Worm (Caenorhabditis elegans) whole organism, late embryonic: Measurements from ENCODE around the gene F17C8.3.

ENCODE experiments used
- C38D4.7 ChIP-seq: fragments of 200-800 bp; sonication (Bioruptor generic); optimal IDR thresholded peaks from 2 replicates; lab custom pipeline; 2018; ENCODE audit warnings: mild to moderate bottlenecking, missing genetic modification characterization, moderate library complexity, missing compliant biosample characterization
- K02D7.2 ChIP-seq: sonication (generic microtip); optimal IDR thresholded peaks from 2 replicates; lab custom pipeline; 2017; ENCODE audit warnings: mild to moderate bottlenecking, missing genetic modification characterization, missing compliant biosample characterization
- T23F11.4 ChIP-seq: fragments of 200-800 bp; sonication (Bioruptor generic); optimal IDR thresholded peaks from 2 replicates; lab custom pipeline; 2018; ENCODE audit warnings: mild to moderate bottlenecking, missing genetic modification characterization, missing compliant biosample characterization
- Y22D7AL.16 ChIP-seq: sonication (generic microtip); optimal IDR thresholded peaks from 2 replicates; lab custom pipeline; 2016; ENCODE audit warnings: missing genetic modification characterization, missing compliant biosample characterization
- ahr-1 ChIP-seq: sonication (generic microtip); optimal IDR thresholded peaks from 2 replicates; lab custom pipeline; 2016; ENCODE audit warnings: missing genetic modification characterization, missing compliant biosample characterization
- ceh-18 ChIP-seq: sonication (generic microtip); optimal IDR thresholded peaks from 2 replicates; lab custom pipeline; 2016; ENCODE audit warnings: missing genetic modification characterization, missing compliant biosample characterization
- ceh-24 ChIP-seq: sonication (generic microtip); optimal IDR thresholded peaks from 2 replicates; lab custom pipeline; 2016; ENCODE audit warnings: mild to moderate bottlenecking, missing genetic modification characterization, missing compliant biosample characterization
- ceh-30 ChIP-seq: fragments of 150-350 bp; optimal IDR thresholded peaks from 2 replicates; lab custom pipeline; 2014; ENCODE audit warnings: missing biosample characterization, missing genetic modification characterization
- ceh-31 ChIP-seq: sonication (generic microtip); optimal IDR thresholded peaks from 2 replicates; lab custom pipeline; 2016; ENCODE audit warnings: missing genetic modification characterization, missing compliant biosample characterization
- ceh-45 ChIP-seq: fragments of 200-800 bp; sonication (Bioruptor generic); IDR thresholded peaks from 2 replicates; pipeline ENCODE4 v1.3.6; 2022; ENCODE audit warnings: missing genetic modification reagents, missing genetic modification characterization, missing compliant biosample characterization
- ceh-9 ChIP-seq: sonication (generic microtip); optimal IDR thresholded peaks from 2 replicates; lab custom pipeline; 2016; ENCODE audit warnings: mild to moderate bottlenecking, missing genetic modification characterization, inconsistent platforms, missing compliant biosample characterization
- elt-2 ChIP-seq: sonication (generic microtip); optimal IDR thresholded peaks from 2 replicates; lab custom pipeline; 2016; ENCODE audit warnings: missing genetic modification reagents, missing genetic modification characterization, missing compliant biosample characterization
- ets-4 ChIP-seq: sonication (generic microtip); optimal IDR thresholded peaks from 2 replicates; lab custom pipeline; 2016; ENCODE audit warnings: missing genetic modification characterization, missing compliant biosample characterization
- fax-1 ChIP-seq: sonication (generic microtip); optimal IDR thresholded peaks from 2 replicates; lab custom pipeline; 2016; ENCODE audit warnings: missing genotype, missing genetic modification characterization, missing compliant biosample characterization
- gmeb-2 ChIP-seq: sonication (generic microtip); optimal IDR thresholded peaks from 2 replicates; lab custom pipeline; 2016; ENCODE audit warnings: missing genetic modification characterization, inconsistent platforms, missing compliant biosample characterization
- hlh-13 ChIP-seq: fragments of 200-800 bp; sonication (Bioruptor generic); optimal IDR thresholded peaks from 2 replicates; lab custom pipeline; 2018; ENCODE audit warnings: mild to moderate bottlenecking, missing genetic modification characterization, missing compliant biosample characterization
- hlh-15 ChIP-seq: sonication (generic microtip); optimal IDR thresholded peaks from 2 replicates; lab custom pipeline; 2016; ENCODE audit warnings: missing genetic modification characterization, missing compliant biosample characterization
- hlh-6 ChIP-seq: sonication (generic microtip); optimal IDR thresholded peaks from 2 replicates; lab custom pipeline; 2016; ENCODE audit warnings: missing genotype, missing genetic modification characterization, missing compliant biosample characterization
- lim-6 ChIP-seq: sonication (generic microtip); optimal IDR thresholded peaks from 2 replicates; lab custom pipeline; 2016; ENCODE audit warnings: missing genetic modification characterization, missing compliant biosample characterization
- madf-2 ChIP-seq: sonication (generic microtip); optimal IDR thresholded peaks from 2 replicates; lab custom pipeline; 2017; ENCODE audit warnings: missing genetic modification characterization, missing compliant biosample characterization
- mec-3 ChIP-seq: sonication (generic microtip); optimal IDR thresholded peaks from 2 replicates; lab custom pipeline; 2016; ENCODE audit warnings: borderline replicate concordance, missing genetic modification characterization, missing compliant biosample characterization
- nhr-11 ChIP-seq: fragments of 150-350 bp; optimal IDR thresholded peaks from 2 replicates; lab custom pipeline; 2014; ENCODE audit warnings: missing biosample characterization, missing genetic modification characterization
- nhr-232 ChIP-seq: sonication (generic microtip); optimal IDR thresholded peaks from 2 replicates; lab custom pipeline; 2016; ENCODE audit warnings: missing genetic modification characterization, missing compliant biosample characterization
- npax-4 ChIP-seq: sonication (generic microtip); optimal IDR thresholded peaks from 2 replicates; lab custom pipeline; 2016; ENCODE audit warnings: missing genetic modification characterization, missing compliant biosample characterization
- odd-2 ChIP-seq: sonication (generic microtip); optimal IDR thresholded peaks from 2 replicates; lab custom pipeline; 2017; ENCODE audit warnings: antibody characterized with exemption, mild to moderate bottlenecking, missing genetic modification characterization, missing compliant biosample characterization
- pag-3 ChIP-seq: sonication (generic microtip); optimal IDR thresholded peaks from 2 replicates; lab custom pipeline; 2016; ENCODE audit warnings: missing compliant biosample characterization, missing genetic modification characterization, borderline replicate concordance
- pat-9 ChIP-seq: fragments of 200-800 bp; sonication (Bioruptor generic); optimal IDR thresholded peaks from 2 replicates; lab custom pipeline; 2018; ENCODE audit warnings: mild to moderate bottlenecking, missing genetic modification characterization, moderate library complexity, missing compliant biosample characterization
- pax-1 ChIP-seq: fragments of 150-350 bp; optimal IDR thresholded peaks from 2 replicates; lab custom pipeline; 2014; ENCODE audit warnings: missing biosample characterization, missing genetic modification characterization
- rnt-1 ChIP-seq: sonication (generic microtip); optimal IDR thresholded peaks from 2 replicates; lab custom pipeline; 2016; ENCODE audit warnings: missing genetic modification characterization, missing compliant biosample characterization
- sdc-2 ChIP-seq: sonication (generic microtip); optimal IDR thresholded peaks from 2 replicates; lab custom pipeline; 2016; ENCODE audit warnings: missing genotype, missing genetic modification characterization, missing compliant biosample characterization
- sox-4 ChIP-seq: sonication (generic microtip); optimal IDR thresholded peaks from 2 replicates; lab custom pipeline; 2017; ENCODE audit warnings: mild to moderate bottlenecking, missing genetic modification characterization, inconsistent platforms, missing compliant biosample characterization
- tbx-2 ChIP-seq: sonication (generic microtip); optimal IDR thresholded peaks from 2 replicates; lab custom pipeline; 2016; ENCODE audit warnings: missing genetic modification characterization, missing compliant biosample characterization
- tbx-7 ChIP-seq: sonication (generic microtip); optimal IDR thresholded peaks from 2 replicates; lab custom pipeline; 2016; ENCODE audit warnings: missing genotype, missing genetic modification characterization, missing compliant biosample characterization
- ttx-3 ChIP-seq: sonication (generic microtip); optimal IDR thresholded peaks from 2 replicates; lab custom pipeline; 2016; ENCODE audit warnings: missing genetic modification reagents, missing genetic modification characterization, missing compliant biosample characterization
- unc-42 ChIP-seq: sonication (generic microtip); optimal IDR thresholded peaks from 2 replicates; lab custom pipeline; 2016; ENCODE audit warnings: missing genotype, missing genetic modification characterization, missing compliant biosample characterization
- unc-55 ChIP-seq: sonication (generic microtip); optimal IDR thresholded peaks from 2 replicates; lab custom pipeline; 2017; ENCODE audit warnings: missing biosample characterization, missing genetic modification reagents, missing genetic modification characterization

The F17C8.3 gene

ce11 chrIII:4699922-4700321 is 31.8 kb upstream of the F17C8.3 start, which contains the start of gene sel-13:
sel-13 (minus strand) TSS chrIII:4700224.
- no peak for TF ChIP-seq mec-3
- no peak for TF ChIP-seq nhr-11
- TF ChIP-seq gmeb-2 (tag; lab: Kevin White, UChicago): no peak
- TF ChIP-seq pag-3: no peak
- TF ChIP-seq hlh-15 (tag; lab: Kevin White, UChicago): no peak
- no peak for TF ChIP-seq odd-2 (tag; lab: Kevin White, UChicago)
- TF ChIP-seq C38D4.7 (GFP tag; lab: Kevin White, UChicago): no peak
- no peak for TF ChIP-seq sdc-2 (tag; lab: Kevin White, UChicago)
- TF ChIP-seq ttx-3: no peak
- no peak for TF ChIP-seq ceh-9 (tag; lab: Kevin White, UChicago)
- no peak for TF ChIP-seq elt-2 (tag; lab: Kevin White, UChicago)
- TF ChIP-seq pat-9 (tag; lab: Kevin White, UChicago): no peak
- TF ChIP-seq ceh-18 (tag; lab: Kevin White, UChicago): no peak
- no peak for TF ChIP-seq ahr-1 (tag; lab: Kevin White, UChicago)
- TF ChIP-seq K02D7.2: no peak
- TF ChIP-seq T23F11.4 (GFP tag; lab: Kevin White, UChicago): no peak
- TF ChIP-seq hlh-6 (tag; lab: Kevin White, UChicago): no peak
- TF ChIP-seq ceh-45 (GFP tag; lab: Robert Waterston, UW): no peak

- TF ChIP-seq unc-42 (tag; lab: Kevin White, UChicago): peak; percentile 18
- TF ChIP-seq fax-1 (tag; lab: Kevin White, UChicago): no peak
Measured at ce11 chrIII:4703932-4704454, 27.7 kb upstream of the F17C8.3 start, which contains the start of the genes clp-2 and mrpl-16. clp-2 (minus strand) TSS chrIII:4704025. mrpl-16 (plus strand) TSS chrIII:4704404.

- no peak for TF ChIP-seq T23F11.4 (GFP tag; lab: Kevin White, UChicago)
- TF ChIP-seq nhr-232 (tag; lab: Kevin White, UChicago): no peak
- TF ChIP-seq hlh-6 (tag; lab: Kevin White, UChicago): no peak
- no peak for TF ChIP-seq unc-55 (GFP tag; lab: Kevin White, UChicago)
- TF ChIP-seq hlh-13 (GFP tag; lab: Kevin White, UChicago): no peak
- TF ChIP-seq ceh-31: no peak
- no peak for TF ChIP-seq ceh-24 (tag; lab: Kevin White, UChicago)
- TF ChIP-seq madf-2 (tag; lab: Kevin White, UChicago): no peak
- no peak for TF ChIP-seq ets-4
- TF ChIP-seq lim-6 (tag; lab: Kevin White, UChicago): no peak
- no peak for TF ChIP-seq hlh-15 (tag; lab: Kevin White, UChicago)
- no peak for TF ChIP-seq ceh-30 (tag; lab: Kevin White, UChicago)
- no peak for TF ChIP-seq rnt-1 (tag; lab: Kevin White, UChicago)
- TF ChIP-seq elt-2 (tag; lab: Kevin White, UChicago): no peak
- TF ChIP-seq tbx-2 (tag; lab: Kevin White, UChicago): no peak
- no peak for TF ChIP-seq Y22D7AL.16
- TF ChIP-seq npax-4 (tag; lab: Kevin White, UChicago): no peak
- TF ChIP-seq sox-4 (tag; lab: Kevin White, UChicago): no peak
Measured at ce11 chrIII:4705207-4705606, 26.5 kb upstream of the F17C8.3 start, which contains the start of gene pgap-2. pgap-2 (plus strand) TSS chrIII:4705507.

ce11 chrIII:4706678-4707077 is 25.1 kb upstream of the F17C8.3 start, which contains the start of gene T04A8.13:
T04A8.13 (plus strand) TSS chrIII:4706978.
- TF ChIP-seq odd-2 (tag; lab: Kevin White, UChicago) (no peak), tbx-7 (tag; lab: Kevin White, UChicago) (no peak), pax-1 (tag; lab: Kevin White, UChicago) (no peak), ttx-3 (no peak), pat-9 (tag; lab: Kevin White, UChicago) (no peak), ceh-9 (tag; lab: Kevin White, UChicago) (no peak)
